Worm (Caenorhabditis elegans): ENCODE measurements around the gene C49F5.6.

Gene C49F5.6

DNA sequence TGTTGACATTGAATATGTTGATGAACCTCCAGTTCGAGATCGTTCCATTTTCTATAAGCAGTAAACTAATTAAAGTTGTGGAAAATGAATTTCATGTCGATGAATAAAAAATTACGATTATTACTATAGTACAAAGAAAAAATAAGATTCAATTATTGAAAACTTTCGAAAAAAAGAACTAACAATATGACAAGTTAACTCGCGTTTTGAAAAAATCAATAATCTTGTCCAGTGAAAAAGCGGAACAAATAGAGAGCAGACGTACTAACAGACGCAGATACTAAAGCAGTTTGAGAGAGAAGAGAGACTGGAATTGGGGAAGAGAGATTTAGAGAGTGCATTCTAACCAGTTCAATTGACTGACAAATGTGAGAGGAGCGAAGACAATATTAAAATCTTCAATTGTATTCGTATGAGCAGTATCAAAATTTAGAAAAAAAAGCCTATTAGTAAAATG lies 13.5 kb upstream of the C49F5.6 start, which contains the start of gene set-6 (continued):
- no peak for TF ChIP-seq mdl-1 (tag; optimal IDR thresholded peaks at IDR 0.05)

ce11 chrX:11982065-11982464 lies 6.0 kb upstream of the C49F5.6 start, which contains the start of gene nhr-167:
TSS of gene nhr-167 (minus strand) at chrX:11982085.
- TF ChIP-seq nhr-23 (tag; optimal IDR thresholded peaks at IDR 0.05) (no peak), ztf-11 (tag; optimal IDR thresholded peaks at IDR 0.05) (no peak), nhr-43 (tag; optimal IDR thresholded peaks at IDR 0.05; ENCODE audit: poor library complexity, severe bottlenecking) (no peak), mml-1 (tag; optimal IDR thresholded peaks at IDR 0.05) (no peak), ama-1 (optimal IDR thresholded peaks at IDR 0.05) (no peak), fos-1 (tag; optimal IDR thresholded peaks at IDR 0.05) (no peak), skn-1 (tag; optimal IDR thresholded peaks at IDR 0.05) (no peak)

ce11 chrX:11983576-11984061 lies 4.5 kb upstream of the C49F5.6 start, which contains the start of gene C49F5.3:
TSS of gene C49F5.3 (minus strand) at chrX:11983626.
- TF ChIP-seq fkh-2 (tag; optimal IDR thresholded peaks at IDR 0.05) (no peak), pha-4 (tag; optimal IDR thresholded peaks at IDR 0.05) (no peak), nhr-237 (tag; optimal IDR thresholded peaks at IDR 0.05) (no peak), mml-1 (tag; optimal IDR thresholded peaks at IDR 0.05) (no peak), nhr-76 (tag; optimal IDR thresholded peaks at IDR 0.05) (no peak)

ce11 chrX:11985887-11986286 lies 2.2 kb upstream of the C49F5.6 start, which contains the start of gene C49F5.5:
TSS of gene C49F5.5 (plus strand) at chrX:11986187.
- TF ChIP-seq skn-1 (tag; optimal IDR thresholded peaks at IDR 0.05) (no peak), nhr-76 (tag; optimal IDR thresholded peaks at IDR 0.05) (no peak), nhr-12 (tag; optimal IDR thresholded peaks at IDR 0.05) (no peak), fkh-10 (GFP tag; optimal IDR thresholded peaks at IDR 0.05) (no peak), unc-62 (GFP tag; optimal IDR thresholded peaks at IDR 0.05) (no peak), ceh-28 (tag; optimal IDR thresholded peaks at IDR 0.05) (no peak), ceh-9 (tag; optimal IDR thresholded peaks at IDR 0.05) (no peak), mml-1 (tag; optimal IDR thresholded peaks at IDR 0.05) (no peak), elt-2 (tag; optimal IDR thresholded peaks at IDR 0.05) (no peak), nhr-25 (tag; optimal IDR thresholded peaks at IDR 0.05) (no peak), nhr-28 (tag; optimal IDR thresholded peaks at IDR 0.05) (no peak), R02D3.7 (tag; optimal IDR thresholded peaks at IDR 0.05) (no peak), hmg-11 (tag; optimal IDR thresholded peaks at IDR 0.05) (no peak), ceh-16 (tag; optimal IDR thresholded peaks at IDR 0.05) (no peak), sea-2 (GFP tag; optimal IDR thresholded peaks at IDR 0.05) (no peak), zag-1 (tag; optimal IDR thresholded peaks at IDR 0.05) (no peak), lin-39 (tag; optimal IDR thresholded peaks at IDR 0.05) (no peak)

- no peak for TF ChIP-seq elt-1 (tag; optimal IDR thresholded peaks at IDR 0.05)
- no peak for TF ChIP-seq nhr-67 (tag; optimal IDR thresholded peaks at IDR 0.05)
- no peak for TF ChIP-seq sea-2 (GFP tag; optimal IDR thresholded peaks at IDR 0.05)
- TF ChIP-seq fkh-10 (GFP tag; optimal IDR thresholded peaks at IDR 0.05): no peak
- no peak for TF ChIP-seq nhr-12 (tag; optimal IDR thresholded peaks at IDR 0.05)
- no peak for TF ChIP-seq ceh-82 (tag; optimal IDR thresholded peaks at IDR 0.05)
- TF ChIP-seq nhr-11 (tag; optimal IDR thresholded peaks at IDR 0.05): no peak
- TF ChIP-seq jun-1 (tag; optimal IDR thresholded peaks at IDR 0.05): no peak
- TF ChIP-seq skn-1 (tag; optimal IDR thresholded peaks at IDR 0.05): no peak
- TF ChIP-seq mml-1 (tag; optimal IDR thresholded peaks at IDR 0.05): no peak
- TF ChIP-seq elt-2 (tag; optimal IDR thresholded peaks at IDR 0.05): no peak
- no peak for TF ChIP-seq unc-62 (GFP tag; optimal IDR thresholded peaks at IDR 0.05)
- TF ChIP-seq ZK546.5 (tag; optimal IDR thresholded peaks at IDR 0.05): no peak
- TF ChIP-seq nhr-28 (tag; optimal IDR thresholded peaks at IDR 0.05): no peak
- no peak for TF ChIP-seq nhr-43 (tag; optimal IDR thresholded peaks at IDR 0.05; ENCODE audit: poor library complexity, severe bottlenecking)
- no peak for TF ChIP-seq nhr-23 (tag; optimal IDR thresholded peaks at IDR 0.05)
- no peak for TF ChIP-seq nfya-1 (tag; optimal IDR thresholded peaks at IDR 0.05; ENCODE audit: insufficient read depth)
Measured at ce11 chrX:11992246-11992645, 4.1 kb downstream of the C49F5.6 start.

DNA sequence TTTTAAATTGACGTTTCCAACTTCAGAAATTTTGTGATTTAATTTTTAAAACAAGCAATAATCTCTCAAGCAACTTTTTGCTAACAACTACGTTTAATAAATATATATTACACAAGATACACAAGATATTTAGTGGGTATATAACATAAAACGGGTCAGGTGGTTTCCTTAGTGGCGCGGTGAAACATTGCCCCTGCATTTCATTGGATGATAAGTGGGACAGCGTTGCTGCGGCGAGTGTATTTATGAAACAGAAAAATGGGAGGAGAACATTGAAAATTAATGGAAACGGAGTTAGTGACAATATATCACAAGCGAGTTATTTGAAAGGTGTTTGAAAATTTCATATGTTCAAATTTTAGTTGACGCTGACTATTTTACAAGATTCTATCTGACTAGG lies 4.7 kb downstream of the C49F5.6 start:
- TF ChIP-seq nhr-11 (tag; optimal IDR thresholded peaks at IDR 0.05) (no peak), nfya-1 (tag; optimal IDR thresholded peaks at IDR 0.05; ENCODE audit: insufficient read depth) (peak; percentile 47)
